Fruit fly (Drosophila melanogaster): Measurements from ENCODE around the gene CG31156.

The CG31156 gene

dm6 chr3R:22590668-22591275 lies 22.7 kb downstream of the CG31156 start (continued):
- TF ChIP-seq pan (optimal IDR thresholded peaks at IDR 0.05), result peak in 1 of 2 experiments; percentile 45
- TF ChIP-seq pan (GFP tag; optimal IDR thresholded peaks at IDR 0.05 in 1 of 2, IDR thresholded peaks at IDR 0.05 in 1 of 2), result no peak
- no peak for TF ChIP-seq HLH4C (GFP tag; IDR thresholded peaks at IDR 0.05; ENCODE audit: partially characterized antibody)
- TF ChIP-seq kni (GFP tag; optimal IDR thresholded peaks at IDR 0.05), result peak; percentile 68
- no peak for TF ChIP-seq CG13624 (GFP tag; optimal IDR thresholded peaks at IDR 0.05)
- no peak for TF ChIP-seq amos (GFP tag; IDR thresholded peaks at IDR 0.05; ENCODE audit: partially characterized antibody)
- peak; percentile 39 for TF ChIP-seq Camta (GFP tag; optimal IDR thresholded peaks at IDR 0.05)
- peak; percentile 25 for TF ChIP-seq kay (GFP tag; optimal IDR thresholded peaks at IDR 0.05)
- peak; percentile 54 for TF ChIP-seq nerfin-1 (tag; optimal IDR thresholded peaks at IDR 0.05)
- TF ChIP-seq CG1603 (tag; optimal IDR thresholded peaks at IDR 0.05), result peak; percentile 36
- TF ChIP-seq CG4282 (GFP tag; optimal IDR thresholded peaks at IDR 0.05), result no peak
- TF ChIP-seq gsb (GFP tag; IDR thresholded peaks at IDR 0.05), result no peak
- peak; percentile 18 for TF ChIP-seq ind (GFP tag; optimal IDR thresholded peaks at IDR 0.05)
- no peak for TF ChIP-seq crc (GFP tag; optimal IDR thresholded peaks at IDR 0.05)
- TF ChIP-seq Aef1 (GFP tag; IDR thresholded peaks at IDR 0.05), result no peak
- TF ChIP-seq CoRest (tag; optimal IDR thresholded peaks at IDR 0.05), result peak; percentile 72
- peak; percentile 22 for TF ChIP-seq CG18599 (GFP tag; optimal IDR thresholded peaks at IDR 0.05)
- TF ChIP-seq CG2875 (GFP tag; optimal IDR thresholded peaks at IDR 0.05), result peak; percentile 59
- no peak for TF ChIP-seq CG13287 (GFP tag; IDR thresholded peaks at IDR 0.05; ENCODE audit: partially characterized antibody)
- peak; percentile 85 for TF ChIP-seq Med (GFP tag)
- no peak for TF ChIP-seq hth (optimal IDR thresholded peaks at IDR 0.05)
- TF ChIP-seq CG12942 (GFP tag; optimal IDR thresholded peaks at IDR 0.05), result no peak
- no peak for TF ChIP-seq exex (tag; optimal IDR thresholded peaks at IDR 0.05)
- no peak for TF ChIP-seq abd-A (tag; optimal IDR thresholded peaks at IDR 0.05)
- TF ChIP-seq CG12236 (GFP tag; optimal IDR thresholded peaks at IDR 0.05), result no peak
- TF ChIP-seq CG11085 (GFP tag; IDR thresholded peaks at IDR 0.05), result no peak
- peak; percentile 69 for TF ChIP-seq CG13424 (tag; optimal IDR thresholded peaks at IDR 0.05)
- TF ChIP-seq sens (GFP tag), result peak; percentile 96
- peak; percentile 36 for TF ChIP-seq tx (GFP tag; optimal IDR thresholded peaks at IDR 0.05)
- TF ChIP-seq CG18764 (GFP tag; optimal IDR thresholded peaks at IDR 0.05), result peak; percentile 16
- no peak for TF ChIP-seq E2f1 (GFP tag; IDR thresholded peaks at IDR 0.05)
- peak; percentile 83 for TF ChIP-seq CG2712 (tag; optimal IDR thresholded peaks at IDR 0.05)
- no peak; the same call in 1 of the 2 replicates for TF ChIP-seq crol (GFP tag; IDR thresholded peaks at IDR 0.05)
- TF ChIP-seq Atf6 (GFP tag; IDR thresholded peaks at IDR 0.05), result no peak
- TF ChIP-seq CkIIα-i1 (GFP tag; IDR thresholded peaks at IDR 0.05), result no peak
- TF ChIP-seq dmrt11E (tag; optimal IDR thresholded peaks at IDR 0.05), result peak; percentile 85
- TF ChIP-seq Doc2 (GFP tag; IDR thresholded peaks at IDR 0.05), result no peak
- TF ChIP-seq CG9876 (GFP tag; optimal IDR thresholded peaks at IDR 0.05), result no peak
- TF ChIP-seq Nf-YC (tag; optimal IDR thresholded peaks at IDR 0.05), result no peak
- TF ChIP-seq hbn (GFP tag; IDR thresholded peaks at IDR 0.05; ENCODE audit: partially characterized antibody), result no peak
- TF ChIP-seq Abd-B (GFP tag; optimal IDR thresholded peaks at IDR 0.05), result peak; percentile 64
- TF ChIP-seq sug (tag; optimal IDR thresholded peaks at IDR 0.05), result no peak
- peak; percentile 83 for TF ChIP-seq CG9727 (GFP tag; optimal IDR thresholded peaks at IDR 0.05)
- no peak for TF ChIP-seq CG2129 (GFP tag; IDR thresholded peaks at IDR 0.05; ENCODE audit: partially characterized antibody)
- TF ChIP-seq Oaz (GFP tag; IDR thresholded peaks at IDR 0.05), result peak; percentile 17; the same call in 1 of the 2 replicates
- no peak for TF ChIP-seq Dip2 (GFP tag; IDR thresholded peaks at IDR 0.05)
- no peak for TF ChIP-seq pita (GFP tag; optimal IDR thresholded peaks at IDR 0.05)
- TF ChIP-seq al (GFP tag; IDR thresholded peaks at IDR 0.05), result no peak
- TF ChIP-seq CG6813 (GFP tag; optimal IDR thresholded peaks at IDR 0.05), result peak; percentile 42
- TF ChIP-seq bab2 (GFP tag; optimal IDR thresholded peaks at IDR 0.05), result peak; percentile 51
- TF ChIP-seq Lpt (GFP tag; optimal IDR thresholded peaks at IDR 0.05), result no peak
